Fruit fly (Drosophila melanogaster) whole organism, embryonic: ENCODE measurements around the gene CG14234.

ENCODE experiments used
- CG17186 ChIP-seq: fragments of 200-800 bp; sonication (Bioruptor generic); optimal IDR thresholded peaks from 3 replicates; lab custom pipeline; 2017; ENCODE audit warnings: missing biosample characterization, missing genetic modification reagents, missing genetic modification characterization

Gene CG14234

DNA sequence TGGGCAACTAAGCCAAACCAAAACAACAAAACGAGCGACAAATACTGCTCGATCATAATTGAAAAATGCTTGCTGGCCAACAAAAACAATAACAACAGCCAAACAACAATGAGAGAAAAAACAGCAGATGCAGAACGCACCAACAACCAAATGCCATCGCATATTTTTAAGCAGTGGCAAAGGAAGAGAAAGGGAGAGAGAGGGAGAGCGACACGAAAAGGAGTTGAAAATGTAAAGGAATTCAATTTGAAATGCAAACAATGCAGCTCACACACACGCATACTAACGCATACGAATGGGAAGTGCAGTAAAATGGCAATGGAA, 53.2 kb downstream of the CG14234 start (continued):
- TF ChIP-seq CG17186 (GFP tag; lab: Kevin White, UChicago): no peak
